Worm (Caenorhabditis elegans): ENCODE results near the gene F52E1.14.

ce11 chrV:8426741-8427457, 43.2 kb downstream of the F52E1.14 start:
- TF ChIP-seq ama-1 (optimal IDR thresholded peaks at IDR 0.05) (no peak), ceh-36 (tag; optimal IDR thresholded peaks at IDR 0.05) (no peak), tra-4 (tag; optimal IDR thresholded peaks at IDR 0.05) (no peak), tbx-11 (GFP tag; IDR thresholded peaks at IDR 0.05) (no peak), ceh-13 (GFP tag; optimal IDR thresholded peaks at IDR 0.05) (no peak), sea-1 (GFP tag; conservative IDR thresholded peaks at IDR 0.05) (no peak), tbx-37 (GFP tag; conservative IDR thresholded peaks at IDR 0.05) (no peak), scrt-1 (GFP tag; IDR thresholded peaks at IDR 0.05) (no peak), hmg-4 (GFP tag; optimal IDR thresholded peaks at IDR 0.05) (no peak), B0310.2 (tag; optimal IDR thresholded peaks at IDR 0.05) (no peak), hmbx-1 (tag; optimal IDR thresholded peaks at IDR 0.05) (no peak)
